Worm (Caenorhabditis elegans) whole organism, early embryonic: ENCODE results near the gene clec-71.

Experiments used
- B0310.2 ChIP-seq: sonication (generic microtip); optimal IDR thresholded peaks from 2 replicates; lab custom pipeline; 2016; ENCODE audit warnings: mild to moderate bottlenecking, missing genetic modification characterization, missing compliant biosample characterization
- ama-1 ChIP-seq: fragments of 150-350 bp; optimal IDR thresholded peaks from 2 replicates; lab custom pipeline; 2014
- hmg-4 ChIP-seq: fragments of 200-800 bp; sonication (Bioruptor generic); optimal IDR thresholded peaks from 2 replicates; lab custom pipeline; 2018; ENCODE audit warnings: mild to moderate bottlenecking, missing genetic modification characterization, missing compliant biosample characterization
- scrt-1 ChIP-seq: fragments of 200-800 bp; sonication (Bioruptor generic); IDR thresholded peaks from 2 replicates; pipeline ENCODE4 v1.3.6; 2022; ENCODE audit warnings: missing genetic modification characterization, missing compliant biosample characterization

DNA sequence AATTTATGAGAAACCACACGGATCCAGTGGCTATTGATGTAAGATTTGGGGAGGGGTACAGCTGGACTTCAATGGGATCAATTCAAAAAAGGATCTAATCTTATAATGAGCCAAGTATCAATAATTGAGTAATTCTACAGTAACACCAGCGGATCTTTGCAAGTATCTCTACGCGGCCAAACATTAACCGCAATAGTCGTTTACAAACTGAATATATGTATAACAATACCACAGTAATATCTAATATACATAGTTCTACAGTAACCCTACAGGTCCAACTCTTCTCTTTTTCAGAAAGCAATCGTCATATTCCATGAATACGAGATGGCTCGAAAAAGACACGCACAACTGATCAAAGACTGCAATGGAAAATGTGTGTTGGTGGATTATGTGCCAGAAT, 45.2 kb upstream of the clec-71 start, which contains the start of gene F56D6.9:
- TF ChIP-seq ama-1 (lab: Kevin White, UChicago), result no peak
- TF ChIP-seq B0310.2 (tag; lab: Kevin White, UChicago), result no peak
- TF ChIP-seq scrt-1 (GFP tag; lab: Robert Waterston, UW), result no peak
- no peak for TF ChIP-seq hmg-4
